Worm (Caenorhabditis elegans): ENCODE measurements around the gene pde-4.

DNA sequence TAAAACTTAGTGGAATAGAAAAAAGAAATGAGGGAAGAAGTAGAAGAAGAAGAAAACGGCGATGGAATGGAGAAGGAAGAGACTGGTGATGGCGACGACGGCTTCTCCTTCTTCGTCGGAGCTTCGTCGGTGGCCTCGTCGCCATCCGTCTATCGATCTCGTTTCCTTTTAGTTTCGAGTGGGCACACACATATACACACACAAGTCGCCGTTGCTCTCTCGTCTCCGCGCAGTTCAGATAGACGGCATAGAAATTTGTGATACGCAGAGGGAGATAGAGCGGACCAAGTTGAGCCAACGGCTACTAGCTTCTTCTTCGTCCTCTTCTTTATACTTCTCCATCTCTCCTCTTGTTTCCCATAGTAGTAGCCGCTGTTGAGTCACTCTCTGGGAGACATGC is 57.8 kb downstream of the pde-4 start:
- no peak for TF ChIP-seq nhr-12 (tag; optimal IDR thresholded peaks at IDR 0.05)
- TF ChIP-seq mdl-1 (tag; optimal IDR thresholded peaks at IDR 0.05), result no peak
- TF ChIP-seq nhr-237 (tag; optimal IDR thresholded peaks at IDR 0.05), result no peak
- TF ChIP-seq daf-12 (tag; optimal IDR thresholded peaks at IDR 0.05), result no peak
- no peak for TF ChIP-seq elt-1 (tag; optimal IDR thresholded peaks at IDR 0.05)
- TF ChIP-seq sea-2 (GFP tag; optimal IDR thresholded peaks at IDR 0.05), result no peak
- no peak for TF ChIP-seq nhr-11 (tag; optimal IDR thresholded peaks at IDR 0.05)
- peak; percentile 28 for TF ChIP-seq lin-39 (tag; optimal IDR thresholded peaks at IDR 0.05)
- TF ChIP-seq fos-1 (tag; optimal IDR thresholded peaks at IDR 0.05), result no peak
- TF ChIP-seq ztf-11 (tag; optimal IDR thresholded peaks at IDR 0.05), result no peak
- peak; percentile 55 for TF ChIP-seq nfya-1 (tag; optimal IDR thresholded peaks at IDR 0.05; ENCODE audit: insufficient read depth)
- no peak for TF ChIP-seq R02D3.7 (tag; optimal IDR thresholded peaks at IDR 0.05)
- TF ChIP-seq fkh-10 (GFP tag; optimal IDR thresholded peaks at IDR 0.05), result peak; percentile 38
